Fruit fly (Drosophila melanogaster): ENCODE results near the gene Sirt4.

The Sirt4 gene

dm6 chrX:5618562-5618961 lies 47.2 kb downstream of the Sirt4 start, which contains the start of gene RhoGAP5A:
Gene RhoGAP5A, minus strand, starts transcription at chrX:5618806.
- TF ChIP-seq Sin3A (optimal IDR thresholded peaks at IDR 0.05) (no peak), ttk (optimal IDR thresholded peaks at IDR 0.05) (no peak), insv (optimal IDR thresholded peaks at IDR 0.05) (no peak), Myc (optimal IDR thresholded peaks at IDR 0.05) (no peak), psq (optimal IDR thresholded peaks at IDR 0.05) (no peak), h (optimal IDR thresholded peaks at IDR 0.05) (no peak)

dm6 chrX:5616270-5616669 lies 49.5 kb downstream of the Sirt4 start, which contains the start of gene CG34434:
Gene CG34434, minus strand, starts transcription at chrX:5616370.
- TF ChIP-seq Myc (optimal IDR thresholded peaks at IDR 0.05), result no peak
- no peak for TF ChIP-seq ttk (optimal IDR thresholded peaks at IDR 0.05)
- no peak for TF ChIP-seq Sin3A (optimal IDR thresholded peaks at IDR 0.05)
- no peak for TF ChIP-seq h (optimal IDR thresholded peaks at IDR 0.05)
- no peak for TF ChIP-seq insv (optimal IDR thresholded peaks at IDR 0.05)
- no peak for TF ChIP-seq psq (optimal IDR thresholded peaks at IDR 0.05)
